Worm (Caenorhabditis elegans): ENCODE results near the gene F58E6.13.

F58E6.13 gene

ce11 chrV:9789657-9790261 is 44.7 kb downstream of the F58E6.13 start, which contains the start of gene ztf-7 (continued):
- TF ChIP-seq nfya-1 (tag; optimal IDR thresholded peaks at IDR 0.05; ENCODE audit: borderline replicate concordance, insufficient read depth) (no peak), hrde-1 (tag; optimal IDR thresholded peaks at IDR 0.05; ENCODE audit: borderline replicate concordance) (no peak), gei-17 (GFP tag; optimal IDR thresholded peaks at IDR 0.05) (peak; percentile 89), nhr-80 (tag; optimal IDR thresholded peaks at IDR 0.05) (peak; percentile 99), zfh-2 (GFP tag; conservative IDR thresholded peaks at IDR 0.05) (no peak), lir-1 (GFP tag; conservative IDR thresholded peaks at IDR 0.05) (peak; percentile 89), T26A5.8 (tag; optimal IDR thresholded peaks at IDR 0.05) (no peak), F23B12.7 (tag; optimal IDR thresholded peaks at IDR 0.05; ENCODE audit: insufficient read depth) (peak; percentile 55), K11D2.4 (GFP tag; IDR thresholded peaks at IDR 0.05) (peak; percentile 96), Y79H2A.3 (GFP tag; conservative IDR thresholded peaks at IDR 0.05) (no peak), lsl-1 (GFP tag; optimal IDR thresholded peaks at IDR 0.05) (peak; percentile 68), nhr-179 (tag; optimal IDR thresholded peaks at IDR 0.05) (no peak), xnd-1 (tag; optimal IDR thresholded peaks at IDR 0.05) (no peak), C17E4.6 (GFP tag; IDR thresholded peaks at IDR 0.05) (peak; percentile 54; the same call in 1 of the 2 replicates), madf-10 (tag; optimal IDR thresholded peaks at IDR 0.05) (peak; percentile 89), aptf-3 (GFP tag; IDR thresholded peaks at IDR 0.05) (no peak), B0035.1 (tag; optimal IDR thresholded peaks at IDR 0.05) (peak; percentile 77), nhr-90 (tag; optimal IDR thresholded peaks at IDR 0.05) (peak; percentile 77), mel-28 (tag; optimal IDR thresholded peaks at IDR 0.05; ENCODE audit: borderline replicate concordance) (no peak), lsy-27 (tag; optimal IDR thresholded peaks at IDR 0.05; ENCODE audit: borderline replicate concordance, insufficient read depth) (no peak), lag-1 (GFP tag; IDR thresholded peaks at IDR 0.05) (0 out of 2 replicates have a peak, but pooled peaks have one; percentile 56), sdz-38 (tag; optimal IDR thresholded peaks at IDR 0.05) (no peak), ztf-3 (GFP tag; optimal IDR thresholded peaks at IDR 0.05) (peak; percentile 75), dpff-1 (tag; optimal IDR thresholded peaks at IDR 0.05) (no peak), sptf-2 (GFP tag; optimal IDR thresholded peaks at IDR 0.05) (no peak), F57C9.4 (tag; optimal IDR thresholded peaks at IDR 0.05) (no peak), somi-1 (GFP tag; optimal IDR thresholded peaks at IDR 0.05) (peak; percentile 92), B0019.2 (GFP tag; conservative IDR thresholded peaks at IDR 0.05) (no peak), aptf-2 (GFP tag; conservative IDR thresholded peaks at IDR 0.05) (0 out of 2 replicates have a peak, but pooled peaks have one; percentile 20), snpc-1.3 (tag; optimal IDR thresholded peaks at IDR 0.05; ENCODE audit: insufficient read depth) (no peak), hsf-1 (GFP tag; IDR thresholded peaks at IDR 0.05) (peak; percentile 62; the same call in 1 of the 2 replicates), snpc-4 (GFP tag; optimal IDR thresholded peaks at IDR 0.05) (peak; percentile 67), snpc-4 (tag; optimal IDR thresholded peaks at IDR 0.05) (peak in 3 of 4 experiments; percentile 77 to 87 (median 84)), zim-3 (tag; optimal IDR thresholded peaks at IDR 0.05) (no peak), ets-4 (GFP tag; optimal IDR thresholded peaks at IDR 0.05) (peak; percentile 86), nhr-27 (tag; optimal IDR thresholded peaks at IDR 0.05) (peak; percentile 8), ama-1 (optimal IDR thresholded peaks at IDR 0.05) (no peak), ama-1 (GFP tag; optimal IDR thresholded peaks at IDR 0.05) (no peak), ZK185.1 (tag; optimal IDR thresholded peaks at IDR 0.05; ENCODE audit: poor library complexity, severe bottlenecking) (peak; percentile 78), attf-6 (GFP tag; IDR thresholded peaks at IDR 0.05) (0 out of 2 replicates have a peak, but pooled peaks have one; percentile 11), ztf-26 (tag; optimal IDR thresholded peaks at IDR 0.05) (peak; percentile 97), bed-2 (GFP tag; IDR thresholded peaks at IDR 0.05) (no peak), Y67H2A.10 (GFP tag; conservative IDR thresholded peaks at IDR 0.05) (peak; percentile 81), akir-1 (GFP tag; optimal IDR thresholded peaks at IDR 0.05) (peak; percentile 15), ccch-3 (GFP tag; optimal IDR thresholded peaks at IDR 0.05) (no peak), ceh-40 (GFP tag; IDR thresholded peaks at IDR 0.05) (no peak), unc-130 (GFP tag; optimal IDR thresholded peaks at IDR 0.05) (no peak)

Data from whole organism, young adult.